Fruit fly (Drosophila melanogaster) whole organism, prepupa: ENCODE data around the gene dlp.

Experiments used
- CG10631 ChIP-seq: fragments of 200-800 bp; sonication (Bioruptor generic); optimal IDR thresholded peaks from 2 replicates; lab custom pipeline; 2016; ENCODE audit warnings: missing biosample characterization, missing genetic modification characterization
- CG10669 ChIP-seq: fragments of 200-800 bp; sonication (Bioruptor generic); optimal IDR thresholded peaks from 3 replicates; lab custom pipeline; 2018; ENCODE audit warnings: missing biosample characterization, mild to moderate bottlenecking, missing genetic modification characterization, moderate library complexity
- CG11294 ChIP-seq: fragments of 200-800 bp; sonication (Bioruptor generic); IDR thresholded peaks from 2 replicates; pipeline ENCODE4 v1.3.6; 2022; ENCODE audit warnings: missing biosample characterization, missing genetic modification characterization
- CG11902 ChIP-seq: fragments of 200-800 bp; sonication (Bioruptor generic); optimal IDR thresholded peaks from 3 replicates; lab custom pipeline; 2016; ENCODE audit warnings: missing biosample characterization, missing genetic modification characterization
- CG15336 ChIP-seq: fragments of 200-800 bp; sonication (Bioruptor generic); IDR thresholded peaks from 2 replicates; pipeline ENCODE4 v1.3.6; 2022; ENCODE audit warnings: missing biosample characterization, missing genetic modification characterization
- CG1621 ChIP-seq: fragments of 200-800 bp; sonication (Bioruptor generic); optimal IDR thresholded peaks from 3 replicates; lab custom pipeline; 2018; ENCODE audit warnings: missing biosample characterization, mild to moderate bottlenecking, missing genetic modification characterization
- CG16779 ChIP-seq: fragments of 200-800 bp; sonication (Bioruptor generic); optimal IDR thresholded peaks from 3 replicates; lab custom pipeline; 2017; ENCODE audit warnings: missing biosample characterization, mild to moderate bottlenecking, missing genetic modification characterization
- CG3032 ChIP-seq: fragments of 200-800 bp; optimal IDR thresholded peaks from 2 replicates; lab custom pipeline; 2019; ENCODE audit warnings: missing biosample characterization, mild to moderate bottlenecking, missing genetic modification characterization, moderate library complexity
- CG31627 ChIP-seq: fragments of 200-800 bp; sonication (Bioruptor generic); optimal IDR thresholded peaks from 3 replicates; lab custom pipeline; 2016; ENCODE audit warnings: missing biosample characterization, missing genetic modification characterization
- CG32006 ChIP-seq: fragments of 200-800 bp; sonication (Bioruptor generic); optimal IDR thresholded peaks from 3 replicates; lab custom pipeline; 2017; ENCODE audit warnings: missing biosample characterization, mild to moderate bottlenecking, missing genetic modification characterization
- CG34406 ChIP-seq: fragments of 200-800 bp; sonication (Bioruptor generic); optimal IDR thresholded peaks from 3 replicates; lab custom pipeline; 2016; ENCODE audit warnings: missing biosample characterization, missing genetic modification characterization
- CG3919 ChIP-seq: fragments of 200-800 bp; sonication (Bioruptor generic); optimal IDR thresholded peaks from 3 replicates; lab custom pipeline; 2016; ENCODE audit warnings: missing biosample characterization, missing genetic modification characterization
- CG6163 ChIP-seq: fragments of 200-800 bp; sonication (Bioruptor generic); IDR thresholded peaks from 3 replicates; pipeline ENCODE4 v1.3.6; 2022; ENCODE audit warnings: missing biosample characterization, missing genetic modification characterization
- CG6276 ChIP-seq: fragments of 200-800 bp; sonication (Bioruptor generic); optimal IDR thresholded peaks from 2 replicates; lab custom pipeline; 2017; ENCODE audit warnings: missing biosample characterization, mild to moderate bottlenecking, missing genetic modification characterization
- CG6808 ChIP-seq: fragments of 200-800 bp; sonication (Bioruptor generic); optimal IDR thresholded peaks from 3 replicates; lab custom pipeline; 2017; ENCODE audit warnings: missing biosample characterization, missing genetic modification characterization, mild to moderate bottlenecking, moderate library complexity, missing genetic modification reagents
- CG7368 ChIP-seq: fragments of 200-800 bp; sonication (Bioruptor generic); optimal IDR thresholded peaks from 3 replicates; lab custom pipeline; 2016; ENCODE audit warnings: missing biosample characterization, missing genetic modification characterization
- CG8119 ChIP-seq: fragments of 200-800 bp; sonication (Bioruptor generic); IDR thresholded peaks from 3 replicates; pipeline ENCODE4 v1.3.6; 2022; ENCODE audit warnings: missing biosample characterization, missing genetic modification characterization
- CG8632 ChIP-seq: fragments of 200-800 bp; sonication (Bioruptor generic); optimal IDR thresholded peaks from 3 replicates; lab custom pipeline; 2016; ENCODE audit warnings: missing biosample characterization, missing genetic modification characterization
- CG9139 ChIP-seq: fragments of 200-800 bp; sonication (Bioruptor generic); optimal IDR thresholded peaks from 3 replicates; lab custom pipeline; 2017; ENCODE audit warnings: missing biosample characterization, mild to moderate bottlenecking, missing genetic modification characterization
- Eip78C ChIP-seq: fragments of 200-800 bp; sonication (Bioruptor generic); peaks from one replicate; lab custom pipeline; 2016; ENCODE audit warnings: missing biosample characterization, missing genetic modification characterization
- Eip93F ChIP-seq: fragments of 200-800 bp; sonication (Bioruptor generic); optimal IDR thresholded peaks from 2 replicates; lab custom pipeline; 2016; ENCODE audit warnings: missing biosample characterization, mild to moderate bottlenecking, missing genetic modification characterization
- Hr38 ChIP-seq: sonication (Bioruptor generic); optimal IDR thresholded peaks from 2 replicates; lab custom pipeline; 2016; ENCODE audit warnings: missing biosample characterization, missing genetic modification characterization
- Hr39 ChIP-seq: fragments of 200-800 bp; sonication (Bioruptor generic); optimal IDR thresholded peaks from 2 replicates; lab custom pipeline; 2016; ENCODE audit warnings: missing biosample characterization, missing genetic modification characterization
- Lpt ChIP-seq: fragments of 200-800 bp; sonication (Bioruptor generic); optimal IDR thresholded peaks from 3 replicates; lab custom pipeline; 2016; ENCODE audit warnings: missing biosample characterization, missing genetic modification characterization
- Met ChIP-seq: fragments of 200-800 bp; sonication (Bioruptor generic); optimal IDR thresholded peaks from 3 replicates; lab custom pipeline; 2016; ENCODE audit warnings: missing biosample characterization, missing genetic modification characterization
- OdsH ChIP-seq: fragments of 200-800 bp; sonication (Bioruptor generic); optimal IDR thresholded peaks from 3 replicates; lab custom pipeline; 2016; ENCODE audit warnings: missing biosample characterization, missing genetic modification characterization
- Smox ChIP-seq: fragments of 200-800 bp; sonication (Bioruptor generic); optimal IDR thresholded peaks from 3 replicates; lab custom pipeline; 2016; ENCODE audit warnings: missing biosample characterization, missing genetic modification characterization
- Sox102F ChIP-seq: fragments of 200-800 bp; sonication (Bioruptor generic); optimal IDR thresholded peaks from 2 replicates; lab custom pipeline; 2016; ENCODE audit warnings: missing biosample characterization, mild to moderate bottlenecking, missing genetic modification characterization
- Sox14 ChIP-seq: fragments of 200-800 bp; sonication (Bioruptor generic); optimal IDR thresholded peaks from 3 replicates; lab custom pipeline; 2016; ENCODE audit warnings: missing biosample characterization, missing genetic modification characterization
- Sox15 ChIP-seq: fragments of 200-800 bp; sonication (Bioruptor generic); optimal IDR thresholded peaks from 3 replicates; lab custom pipeline; 2016; ENCODE audit warnings: missing biosample characterization, missing genetic modification characterization
- achi ChIP-seq: fragments of 200-800 bp; sonication (Bioruptor generic); optimal IDR thresholded peaks from 3 replicates; lab custom pipeline; 2016; ENCODE audit warnings: missing biosample characterization, missing genetic modification characterization
- acj6 ChIP-seq: fragments of 200-800 bp; sonication (Bioruptor generic); optimal IDR thresholded peaks from 3 replicates; lab custom pipeline; 2016; ENCODE audit warnings: missing biosample characterization, missing genetic modification characterization
- cyc ChIP-seq: fragments of 200-800 bp; sonication (Bioruptor generic); optimal IDR thresholded peaks from 3 replicates; lab custom pipeline; 2016; ENCODE audit warnings: missing biosample characterization, missing genetic modification characterization
- dsx ChIP-seq: fragments of 200-800 bp; optimal IDR thresholded peaks from 3 replicates; lab custom pipeline; 2019; ENCODE audit warnings: missing biosample characterization, mild to moderate bottlenecking, missing genetic modification characterization, moderate library complexity; ENCODE audit not compliant: poor library complexity, severe bottlenecking
- fd59A ChIP-seq: fragments of 200-800 bp; sonication (Bioruptor generic); optimal IDR thresholded peaks from 2 replicates; lab custom pipeline; 2017; ENCODE audit warnings: missing biosample characterization, mild to moderate bottlenecking, missing genetic modification characterization, missing genetic modification reagents
- lz ChIP-seq: fragments of 200-800 bp; sonication (Bioruptor generic); optimal IDR thresholded peaks from 3 replicates; lab custom pipeline; 2016; ENCODE audit warnings: missing biosample characterization, missing genetic modification characterization
- net ChIP-seq: fragments of 200-800 bp; sonication (Bioruptor generic); optimal IDR thresholded peaks from 3 replicates; lab custom pipeline; 2016; ENCODE audit warnings: missing biosample characterization, missing genetic modification characterization
- pdm3 ChIP-seq: fragments of 200-800 bp; sonication (Bioruptor generic); optimal IDR thresholded peaks from 3 replicates; lab custom pipeline; 2016; ENCODE audit warnings: missing biosample characterization, missing genetic modification characterization
- salr ChIP-seq, 2 experiments: fragments of 200-800 bp; sonication (Bioruptor generic); optimal IDR thresholded peaks; 3 replicates each; lab custom pipeline; 2016 to 2018; ENCODE audit warnings: missing biosample characterization in 2 of 2, missing genetic modification characterization in 2 of 2, mild to moderate bottlenecking in 1 of 2
- spab ChIP-seq: fragments of 200-800 bp; sonication (Bioruptor generic); optimal IDR thresholded peaks from 2 replicates; lab custom pipeline; 2017; ENCODE audit warnings: missing biosample characterization, mild to moderate bottlenecking, missing genetic modification characterization, missing genetic modification reagents
- ss ChIP-seq, 2 experiments: fragments of 200-800 bp; sonication (Bioruptor generic); optimal IDR thresholded peaks; 2 replicates in 1 of 2; 3 replicates in 1 of 2; lab custom pipeline; 2017 to 2018; ENCODE audit warnings: mild to moderate bottlenecking in 2 of 2, missing biosample characterization in 2 of 2, missing genetic modification characterization in 2 of 2, moderate library complexity in 1 of 2
- svp ChIP-seq: fragments of 200-800 bp; sonication (Bioruptor generic); peaks from one replicate; lab custom pipeline; 2016; ENCODE audit warnings: missing biosample characterization, missing genetic modification characterization
- topi ChIP-seq: fragments of 200-800 bp; sonication (Bioruptor generic); optimal IDR thresholded peaks from 3 replicates; lab custom pipeline; 2016; ENCODE audit warnings: missing biosample characterization, missing genetic modification characterization
- vri ChIP-seq: fragments of 200-800 bp; sonication (Bioruptor generic); optimal IDR thresholded peaks from 3 replicates; lab custom pipeline; 2016; ENCODE audit warnings: missing biosample characterization, mild to moderate bottlenecking, missing genetic modification characterization

dlp gene

dm6 chr3L:14636740-14637189 is 4.4 kb downstream of the dlp start (continued):
- TF ChIP-seq CG3919 (GFP tag; lab: Kevin White, UChicago) (peak; percentile 96), pdm3 (GFP tag; lab: Kevin White, UChicago) (peak; percentile 92), vri (GFP tag; lab: Kevin White, UChicago) (peak; percentile 83), salr (GFP tag; optimal IDR thresholded peaks at IDR 0.05; lab: Kevin White, UChicago) (peak; percentile 74 to 89), fd59A (peak; percentile 89), Sox15 (GFP tag; lab: Kevin White, UChicago) (peak; percentile 83), CG7368 (GFP tag; lab: Kevin White, UChicago) (peak; percentile 93), CG32006 (GFP tag; lab: Kevin White, UChicago) (peak; percentile 93), Met (GFP tag; lab: Kevin White, UChicago) (peak; percentile 92), CG11902 (GFP tag; lab: Kevin White, UChicago) (peak; percentile 85), Lpt (GFP tag; lab: Kevin White, UChicago) (peak; percentile 89), net (GFP tag; lab: Kevin White, UChicago) (peak; percentile 89), Eip93F (GFP tag; lab: Kevin White, UChicago) (peak; percentile 60), Hr38 (no peak), CG11294 (GFP tag; lab: Robert Waterston, UW) (peak; percentile 60), Smox (GFP tag; lab: Kevin White, UChicago) (peak; percentile 90), CG9139 (GFP tag; lab: Kevin White, UChicago) (peak; percentile 85), lz (peak; percentile 90), CG16779 (tag; lab: Kevin White, UChicago) (peak; percentile 84), Sox14 (GFP tag; lab: Kevin White, UChicago) (peak; percentile 91), achi (GFP tag; lab: Kevin White, UChicago) (peak; percentile 94), CG1621 (peak; percentile 86), CG8632 (GFP tag; lab: Kevin White, UChicago) (peak; percentile 91), svp (peak; percentile 95), CG6808 (GFP tag; lab: Kevin White, UChicago) (peak; percentile 91), dsx (peak; percentile 88), CG6276 (GFP tag; lab: Kevin White, UChicago) (peak; percentile 83), CG6163 (GFP tag; lab: Robert Waterston, UW) (peak; percentile 96), OdsH (GFP tag; lab: Kevin White, UChicago) (peak; percentile 91), CG34406 (GFP tag; lab: Kevin White, UChicago) (peak; percentile 92), CG8119 (GFP tag; lab: Robert Waterston, UW) (peak; percentile 94), CG3032 (tag; lab: Kevin White, UChicago) (peak; percentile 87), Hr39 (GFP tag; lab: Kevin White, UChicago) (peak; percentile 82)
- TF ChIP-seq, all 60 proteins: peak for 58

dm6 chr3L:14637705-14638529 is 5.5 kb downstream of the dlp start:
- TF ChIP-seq Hr38 (no peak), Sox102F (GFP tag; lab: Kevin White, UChicago) (peak; percentile 8), dsx (peak; percentile 64), Eip78C (GFP tag; lab: Kevin White, UChicago) (peak; percentile 62), svp (peak; percentile 29), Sox14 (GFP tag; lab: Kevin White, UChicago) (no peak)

dm6 chr3L:14639778-14640177 is 7.4 kb downstream of the dlp start:
- TF ChIP-seq CG11294 (GFP tag; lab: Robert Waterston, UW): no peak
- TF ChIP-seq vri (GFP tag; lab: Kevin White, UChicago): no peak
- peak; percentile 2 for TF ChIP-seq CG10669 (GFP tag; lab: Kevin White, UChicago)
- TF ChIP-seq ss (GFP tag; optimal IDR thresholded peaks at IDR 0.05; lab: Kevin White, UChicago): peak in 1 of 2 experiments; percentile 1
- no peak for TF ChIP-seq cyc (GFP tag; lab: Kevin White, UChicago)
- TF ChIP-seq acj6 (GFP tag; lab: Kevin White, UChicago): no peak
- no peak for TF ChIP-seq Eip93F (GFP tag; lab: Kevin White, UChicago)
- peak in 1 of 2 experiments; percentile 3 for TF ChIP-seq salr (GFP tag; optimal IDR thresholded peaks at IDR 0.05; lab: Kevin White, UChicago)
- no peak for TF ChIP-seq CG8119 (GFP tag; lab: Robert Waterston, UW)
- TF ChIP-seq CG31627 (GFP tag; lab: Kevin White, UChicago): no peak
- peak; percentile 25; the same call in 1 of the 3 replicates for TF ChIP-seq CG6163 (GFP tag; lab: Robert Waterston, UW)
- TF ChIP-seq lz: no peak
- no peak for TF ChIP-seq Sox15 (GFP tag; lab: Kevin White, UChicago)
- TF ChIP-seq topi (GFP tag; lab: Kevin White, UChicago): no peak
- TF ChIP-seq spab (GFP tag; lab: Kevin White, UChicago): peak; percentile 6
- no peak for TF ChIP-seq Hr39 (GFP tag; lab: Kevin White, UChicago)
- no peak for TF ChIP-seq CG7368 (GFP tag; lab: Kevin White, UChicago)
- TF ChIP-seq dsx: peak; percentile 21
- TF ChIP-seq CG15336 (GFP tag; lab: Robert Waterston, UW): no peak
- peak; percentile 15 for TF ChIP-seq CG1621
- no peak for TF ChIP-seq CG9139 (GFP tag; lab: Kevin White, UChicago)
- no peak for TF ChIP-seq svp
- no peak for TF ChIP-seq CG10631 (GFP tag; lab: Kevin White, UChicago)
